Fruit fly (Drosophila melanogaster) whole organism, embryonic: Measurements from ENCODE around the gene Mdh1.

Source experiments
- Abd-B ChIP-seq: fragments of 200-800 bp; sonication (Bioruptor generic); optimal IDR thresholded peaks from 2 replicates; lab custom pipeline; 2018; ENCODE audit warnings: missing biosample characterization, mild to moderate bottlenecking, missing genetic modification characterization, moderate library complexity
- Bgb ChIP-seq: fragments of 200-800 bp; sonication (Bioruptor generic); IDR thresholded peaks from 2 replicates; pipeline ENCODE4 v1.3.6; 2022; ENCODE audit warnings: missing biosample characterization, missing genetic modification characterization; ENCODE audit not compliant: partially characterized antibody
- CG10274 ChIP-seq: fragments of 200-800 bp; sonication (Bioruptor generic); optimal IDR thresholded peaks from 3 replicates; lab custom pipeline; 2017; ENCODE audit warnings: missing biosample characterization, mild to moderate bottlenecking, missing genetic modification characterization
- CG11456 ChIP-seq: fragments of 200-800 bp; sonication (Bioruptor generic); IDR thresholded peaks from 3 replicates; pipeline ENCODE4 v1.3.6; 2022; ENCODE audit warnings: missing biosample characterization, missing genetic modification characterization
- CG14965 ChIP-seq: fragments of 200-800 bp; sonication (Bioruptor generic); optimal IDR thresholded peaks from 2 replicates; lab custom pipeline; 2016; ENCODE audit warnings: missing biosample characterization, missing genetic modification characterization, borderline replicate concordance
- CG15011 ChIP-seq: fragments of 200-800 bp; sonication (Bioruptor generic); optimal IDR thresholded peaks from 3 replicates; lab custom pipeline; 2018; ENCODE audit warnings: missing biosample characterization, mild to moderate bottlenecking, missing genetic modification characterization
- CG17802 ChIP-seq: fragments of 200-800 bp; sonication (Bioruptor generic); optimal IDR thresholded peaks from 2 replicates; lab custom pipeline; 2018; ENCODE audit warnings: missing biosample characterization, mild to moderate bottlenecking, missing genetic modification characterization, moderate library complexity
- CG2889 ChIP-seq: fragments of 200-800 bp; sonication (Bioruptor generic); IDR thresholded peaks from 3 replicates; pipeline ENCODE4 v1.3.6; 2022; ENCODE audit warnings: missing biosample characterization, missing genetic modification characterization
- CG31365 ChIP-seq: fragments of 200-800 bp; sonication (Bioruptor generic); optimal IDR thresholded peaks from 2 replicates; lab custom pipeline; 2018; ENCODE audit warnings: missing biosample characterization, mild to moderate bottlenecking, missing genetic modification characterization
- CG32532 ChIP-seq: fragments of 200-800 bp; sonication (Bioruptor generic); IDR thresholded peaks from 2 replicates; pipeline ENCODE4 v1.3.6; 2022; ENCODE audit warnings: missing biosample characterization, missing genetic modification characterization
- CG4820 ChIP-seq: fragments of 200-800 bp; sonication (Bioruptor generic); optimal IDR thresholded peaks from 3 replicates; lab custom pipeline; 2016; ENCODE audit warnings: missing biosample characterization, missing genetic modification characterization
- CG6175 ChIP-seq: fragments of 200-800 bp; sonication (Bioruptor generic); IDR thresholded peaks from 3 replicates; pipeline ENCODE4 v1.3.6; 2022; ENCODE audit warnings: missing biosample characterization, missing genetic modification characterization
- CG6765 ChIP-seq: fragments of 200-800 bp; sonication (Bioruptor generic); optimal IDR thresholded peaks from 3 replicates; lab custom pipeline; 2017; ENCODE audit warnings: missing biosample characterization, mild to moderate bottlenecking, missing genetic modification characterization
- CG7987 ChIP-seq: fragments of 200-800 bp; sonication (Bioruptor generic); optimal IDR thresholded peaks from 2 replicates; lab custom pipeline; 2018; ENCODE audit warnings: missing biosample characterization, mild to moderate bottlenecking, missing genetic modification characterization, moderate library complexity
- CG9797 ChIP-seq: fragments of 200-800 bp; sonication (Bioruptor generic); optimal IDR thresholded peaks from 3 replicates; lab custom pipeline; 2018; ENCODE audit warnings: missing biosample characterization, mild to moderate bottlenecking, missing genetic modification characterization
- Camta ChIP-seq: fragments of 200-800 bp; sonication (Bioruptor generic); optimal IDR thresholded peaks from 2 replicates; lab custom pipeline; 2016; ENCODE audit warnings: missing biosample characterization, missing genetic modification characterization
- D19A ChIP-seq: fragments of 200-800 bp; optimal IDR thresholded peaks from 3 replicates; lab custom pipeline; 2019; ENCODE audit warnings: missing biosample characterization, mild to moderate bottlenecking, missing genetic modification characterization, moderate library complexity
- D19B ChIP-seq: fragments of 200-800 bp; sonication (Bioruptor generic); optimal IDR thresholded peaks from 2 replicates; lab custom pipeline; 2017; ENCODE audit warnings: missing biosample characterization, mild to moderate bottlenecking, missing genetic modification characterization
- Fer1 ChIP-seq: fragments of 200-800 bp; sonication (Bioruptor generic); optimal IDR thresholded peaks from 2 replicates; lab custom pipeline; 2017; ENCODE audit warnings: missing biosample characterization, mild to moderate bottlenecking, missing genetic modification characterization
- H15 ChIP-seq: fragments of 200-800 bp; sonication (Bioruptor generic); IDR thresholded peaks from 3 replicates; pipeline ENCODE4 v1.3.6; 2022; ENCODE audit warnings: missing biosample characterization, missing genetic modification characterization
- HLHmδ ChIP-seq: fragments of 200-800 bp; sonication (Bioruptor generic); optimal IDR thresholded peaks from 2 replicates; lab custom pipeline; 2018; ENCODE audit warnings: missing biosample characterization, mild to moderate bottlenecking, missing genetic modification characterization, moderate library complexity
- HmgZ ChIP-seq: fragments of 200-800 bp; sonication (Bioruptor generic); optimal IDR thresholded peaks from 2 replicates; lab custom pipeline; 2018; ENCODE audit warnings: missing biosample characterization, mild to moderate bottlenecking, missing genetic modification characterization
- Myb ChIP-seq: fragments of 200-800 bp; sonication (Bioruptor generic); optimal IDR thresholded peaks from 2 replicates; lab custom pipeline; 2016; ENCODE audit warnings: missing biosample characterization, missing genetic modification characterization
- Optix ChIP-seq: fragments of 200-800 bp; sonication (Bioruptor generic); IDR thresholded peaks from 3 replicates; pipeline ENCODE4 v1.3.6; 2022; ENCODE audit warnings: missing biosample characterization, missing genetic modification characterization
- Ravus ChIP-seq: fragments of 200-800 bp; sonication (Bioruptor generic); IDR thresholded peaks from 2 replicates; pipeline ENCODE4 v1.3.6; 2022; ENCODE audit warnings: missing biosample characterization, missing genetic modification characterization
- Scr ChIP-seq: fragments of 200-800 bp; sonication (Bioruptor generic); IDR thresholded peaks from 2 replicates; pipeline ENCODE4 v1.3.6; 2022; ENCODE audit warnings: missing biosample characterization, missing genetic modification characterization; ENCODE audit not compliant: partially characterized antibody
- Sox100B ChIP-seq: fragments of 200-800 bp; sonication (Bioruptor generic); optimal IDR thresholded peaks from 3 replicates; lab custom pipeline; 2018; ENCODE audit warnings: missing biosample characterization, mild to moderate bottlenecking, missing genetic modification characterization
- Ssrp ChIP-seq: fragments of 200-800 bp; sonication (Bioruptor generic); optimal IDR thresholded peaks from 2 replicates; lab custom pipeline; 2018; ENCODE audit warnings: missing biosample characterization, mild to moderate bottlenecking, missing genetic modification characterization, moderate library complexity
- Taf1 ChIP-seq: fragments of 200-800 bp; sonication (Bioruptor generic); IDR thresholded peaks from 2 replicates; pipeline ENCODE4 v1.3.6; 2022; ENCODE audit warnings: missing biosample characterization, missing genetic modification characterization
- ab ChIP-seq: fragments of 200-800 bp; sonication (Bioruptor generic); optimal IDR thresholded peaks from 2 replicates; lab custom pipeline; 2016; ENCODE audit warnings: missing biosample characterization, missing genetic modification characterization
- ap ChIP-seq: fragments of 200-800 bp; sonication (Bioruptor generic); IDR thresholded peaks from 2 replicates; pipeline ENCODE4 v1.3.6; 2022; ENCODE audit warnings: missing biosample characterization, missing genetic modification characterization
- ara ChIP-seq: fragments of 200-800 bp; sonication (Bioruptor generic); IDR thresholded peaks from 2 replicates; pipeline ENCODE4 v1.3.6; 2022; ENCODE audit warnings: missing biosample characterization, missing genetic modification characterization
- br ChIP-seq: fragments of >200 bp; optimal IDR thresholded peaks from 2 replicates; lab custom pipeline; 2017
- cg ChIP-seq: fragments of 200-800 bp; sonication (Bioruptor generic); optimal IDR thresholded peaks from 3 replicates; lab custom pipeline; 2019; ENCODE audit warnings: missing biosample characterization, mild to moderate bottlenecking, missing genetic modification characterization, moderate library complexity
- croc ChIP-seq: fragments of 200-800 bp; sonication (Bioruptor generic); conservative IDR thresholded peaks from 3 replicates; pipeline ENCODE4 v1.3.6; 2022; ENCODE audit warnings: missing biosample characterization, missing genetic modification characterization
- da ChIP-seq: fragments of 200-800 bp; sonication (Bioruptor generic); optimal IDR thresholded peaks from 2 replicates; lab custom pipeline; 2016; ENCODE audit warnings: missing biosample characterization, missing genetic modification characterization
- dati ChIP-seq: fragments of 200-800 bp; sonication (Bioruptor generic); IDR thresholded peaks from 2 replicates; pipeline ENCODE4 v1.3.6; 2022; ENCODE audit warnings: missing biosample characterization, missing genetic modification characterization
- gce ChIP-seq: fragments of 200-800 bp; sonication (Bioruptor generic); IDR thresholded peaks from 3 replicates; pipeline ENCODE4 v1.3.6; 2022; ENCODE audit warnings: missing biosample characterization, missing genetic modification characterization
- gfzf ChIP-seq: fragments of 200-800 bp; sonication (Bioruptor generic); optimal IDR thresholded peaks from 2 replicates; lab custom pipeline; 2016; ENCODE audit warnings: missing biosample characterization, mild to moderate bottlenecking, missing genetic modification characterization, moderate library complexity
- gsb-n ChIP-seq: fragments of 200-800 bp; sonication (Bioruptor generic); optimal IDR thresholded peaks from 3 replicates; lab custom pipeline; 2018; ENCODE audit warnings: missing biosample characterization, mild to moderate bottlenecking, missing genetic modification characterization
- lbe ChIP-seq: fragments of 200-800 bp; sonication (Bioruptor generic); optimal IDR thresholded peaks from 2 replicates; lab custom pipeline; 2016; ENCODE audit warnings: missing biosample characterization, mild to moderate bottlenecking, missing genetic modification characterization
- nau ChIP-seq: fragments of 200-800 bp; sonication (Bioruptor generic); optimal IDR thresholded peaks from 3 replicates; lab custom pipeline; 2017; ENCODE audit warnings: missing biosample characterization, mild to moderate bottlenecking, missing genetic modification characterization, missing genetic modification reagents
- nerfin-2 ChIP-seq: fragments of 200-800 bp; sonication (Bioruptor generic); IDR thresholded peaks from 2 replicates; pipeline ENCODE4 v1.3.6; 2022; ENCODE audit warnings: missing biosample characterization, missing genetic modification characterization; ENCODE audit not compliant: partially characterized antibody
- p53 ChIP-seq: fragments of 200-800 bp; sonication (Bioruptor generic); optimal IDR thresholded peaks from 2 replicates; lab custom pipeline; 2016; ENCODE audit warnings: missing biosample characterization, missing genetic modification characterization
- peb ChIP-seq: fragments of 200-800 bp; sonication (Bioruptor generic); IDR thresholded peaks from 2 replicates; pipeline ENCODE4 v1.3.6; 2022; ENCODE audit warnings: missing biosample characterization, missing genetic modification characterization
- pita ChIP-seq: fragments of 200-800 bp; sonication (Bioruptor generic); optimal IDR thresholded peaks from 2 replicates; lab custom pipeline; 2017; ENCODE audit warnings: missing biosample characterization, mild to moderate bottlenecking, missing genetic modification characterization
- sima ChIP-seq: fragments of 200-800 bp; sonication (Bioruptor generic); optimal IDR thresholded peaks from 2 replicates; lab custom pipeline; 2016; ENCODE audit warnings: missing biosample characterization, missing genetic modification characterization
- ssp ChIP-seq: fragments of 200-800 bp; sonication (Bioruptor generic); IDR thresholded peaks from 2 replicates; pipeline ENCODE4 v1.3.6; 2022; ENCODE audit warnings: missing biosample characterization, missing genetic modification characterization
- toy ChIP-seq: fragments of 200-800 bp; sonication (Bioruptor generic); IDR thresholded peaks from 2 replicates; pipeline ENCODE4 v1.3.6; 2022; ENCODE audit warnings: missing biosample characterization, missing genetic modification characterization
- trh ChIP-seq: fragments of 200-800 bp; sonication (Bioruptor generic); optimal IDR thresholded peaks from 2 replicates; lab custom pipeline; 2016; ENCODE audit warnings: missing biosample characterization, missing genetic modification characterization
- vfl ChIP-seq: fragments of 200-800 bp; sonication (Bioruptor generic); optimal IDR thresholded peaks from 2 replicates; lab custom pipeline; 2016; ENCODE audit warnings: missing biosample characterization, missing genetic modification characterization
- zfh1 ChIP-seq: fragments of 200-800 bp; sonication (Bioruptor generic); IDR thresholded peaks from 3 replicates; pipeline ENCODE4 v1.3.6; 2022; ENCODE audit warnings: missing biosample characterization, missing genetic modification characterization

Mdh1 gene

DNA sequence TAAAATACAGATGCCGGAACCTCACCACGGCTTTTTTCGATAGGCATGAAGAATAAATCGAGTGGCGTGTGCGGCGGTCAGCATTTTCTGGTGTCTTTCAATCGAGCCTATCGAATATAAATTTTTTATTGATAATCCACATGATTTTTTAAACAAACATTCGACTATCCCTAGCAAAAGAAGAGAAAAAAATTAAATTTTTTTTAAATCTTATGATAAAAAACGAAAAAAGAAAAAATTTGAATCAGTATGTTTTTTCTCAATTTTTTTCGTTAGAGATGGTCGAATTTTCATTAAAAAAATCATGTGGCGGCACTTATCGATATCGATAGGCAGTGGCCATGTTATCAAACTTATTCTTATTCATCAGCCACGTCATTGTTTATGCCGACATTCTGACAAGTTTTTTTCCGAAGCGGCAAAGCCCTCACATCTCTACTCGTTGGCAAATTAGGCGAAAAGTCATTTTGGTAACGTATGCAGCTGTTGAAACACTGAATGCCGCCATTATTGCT is 30.5 kb upstream of the Mdh1 start, which contains the start of the genes SmB and KdelR (continued):
- no peak for TF ChIP-seq sima
- no peak for TF ChIP-seq Camta
- TF ChIP-seq cg (GFP tag; lab: Kevin White, UChicago): no peak
- TF ChIP-seq trh (GFP tag; lab: Kevin White, UChicago): no peak
- TF ChIP-seq gce (GFP tag; lab: Robert Waterston, UW): no peak
- no peak for TF ChIP-seq dati
- no peak for TF ChIP-seq Myb (GFP tag; lab: Kevin White, UChicago)
- no peak for TF ChIP-seq CG17802
- no peak for TF ChIP-seq Ravus (GFP tag; lab: Robert Waterston, UW)
- no peak for TF ChIP-seq CG2889
- no peak for TF ChIP-seq vfl (GFP tag; lab: Kevin White, UChicago)
- peak; percentile 48 for TF ChIP-seq Sox100B
- TF ChIP-seq Abd-B (GFP tag; lab: Kevin White, UChicago): no peak
- TF ChIP-seq HmgZ (tag; lab: Kevin White, UChicago): no peak
- TF ChIP-seq Fer1 (GFP tag; lab: Kevin White, UChicago): peak; percentile 33
- no peak for TF ChIP-seq Taf1 (GFP tag; lab: Robert Waterston, UW)
- peak; percentile 61 for TF ChIP-seq gfzf (GFP tag; lab: Kevin White, UChicago)
- no peak for TF ChIP-seq br
- no peak for TF ChIP-seq ara (GFP tag; lab: Robert Waterston, UW)
- peak; percentile 95 for TF ChIP-seq nerfin-2 (GFP tag; lab: Robert Waterston, UW)
- TF ChIP-seq CG6765: no peak
- no peak for TF ChIP-seq ab
- peak; percentile 67 for TF ChIP-seq lbe (GFP tag; lab: Kevin White, UChicago)
- TF ChIP-seq D19A: no peak
- TF ChIP-seq CG32532 (GFP tag; lab: Robert Waterston, UW): no peak
- no peak for TF ChIP-seq CG7987 (GFP tag; lab: Kevin White, UChicago)
- TF ChIP-seq CG14965 (GFP tag; lab: Kevin White, UChicago): no peak
- no peak for TF ChIP-seq peb (GFP tag; lab: Robert Waterston, UW)
- TF ChIP-seq CG6175: no peak
- TF ChIP-seq pita (GFP tag; lab: Kevin White, UChicago): no peak
- no peak for TF ChIP-seq CG15011 (GFP tag; lab: Kevin White, UChicago)
- TF ChIP-seq nau (GFP tag; lab: Kevin White, UChicago): no peak
- TF ChIP-seq Optix: no peak
- peak; percentile 56 for TF ChIP-seq CG9797 (GFP tag; lab: Kevin White, UChicago)
- TF ChIP-seq toy: no peak
- TF ChIP-seq Scr (GFP tag; lab: Robert Waterston, UW): peak; percentile 86
- TF ChIP-seq CG31365: no peak
- TF ChIP-seq H15: no peak
- peak; percentile 80 for TF ChIP-seq Bgb (GFP tag; lab: Robert Waterston, UW)
- no peak for TF ChIP-seq CG10274
- TF ChIP-seq HLHmδ (GFP tag; lab: Kevin White, UChicago): no peak
- TF ChIP-seq p53 (GFP tag; lab: Kevin White, UChicago): no peak
- TF ChIP-seq zfh1 (GFP tag; lab: Robert Waterston, UW): peak; percentile 6; the same call in 1 of the 3 replicates
- no peak for TF ChIP-seq CG11456 (GFP tag; lab: Robert Waterston, UW)
- TF ChIP-seq CG4820 (GFP tag; lab: Kevin White, UChicago): no peak
- no peak; the same call in 1 of the 2 replicates for TF ChIP-seq ssp
- no peak for TF ChIP-seq croc (GFP tag; lab: Robert Waterston, UW)
- TF ChIP-seq da (GFP tag; lab: Kevin White, UChicago): no peak
- no peak for TF ChIP-seq Ssrp (tag; lab: Kevin White, UChicago)
- TF ChIP-seq D19B (GFP tag; lab: Kevin White, UChicago): no peak
- no peak for TF ChIP-seq ap
- peak; percentile 57 for TF ChIP-seq gsb-n (tag; lab: Kevin White, UChicago)
